Worm (Caenorhabditis elegans): ENCODE data around the gene mrp-8.

Gene mrp-8

DNA sequence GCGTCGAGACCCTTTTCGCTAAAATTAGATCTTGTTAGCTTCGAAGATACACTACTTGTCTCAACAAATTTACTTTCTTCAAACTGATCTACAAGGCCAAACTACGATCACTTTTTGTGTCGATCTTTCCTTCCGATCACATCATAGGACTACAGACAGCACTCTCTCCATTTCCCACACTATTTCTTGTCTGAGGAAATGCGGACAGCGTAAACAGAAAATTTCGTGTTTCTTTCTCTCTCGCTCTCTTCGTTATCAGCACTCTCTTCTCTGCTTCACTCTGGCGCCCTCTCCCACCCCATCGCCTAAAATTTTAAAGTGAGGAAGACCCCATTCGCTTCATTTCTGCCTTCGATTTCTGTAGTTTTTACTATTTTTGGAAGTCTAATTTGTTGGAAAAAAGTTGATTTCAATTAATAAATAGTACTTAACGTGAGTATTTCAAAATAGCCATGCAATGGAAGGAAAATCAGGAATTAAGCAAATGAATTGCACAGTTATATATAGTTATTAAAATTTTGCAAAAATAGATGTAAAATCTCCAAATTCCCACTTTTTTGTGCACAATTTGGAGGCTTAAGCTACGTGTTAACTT, 32.5 kb upstream of the mrp-8 start (continued):
- TF ChIP-seq nhr-179 (tag; optimal IDR thresholded peaks at IDR 0.05) (no peak), mel-28 (tag; optimal IDR thresholded peaks at IDR 0.05; ENCODE audit: borderline replicate concordance) (no peak), attf-5 (GFP tag; optimal IDR thresholded peaks at IDR 0.05) (peak; percentile 24), bed-1 (GFP tag; IDR thresholded peaks at IDR 0.05) (no peak), egl-44 (GFP tag; IDR thresholded peaks at IDR 0.05) (no peak), tbp1 (GFP tag; optimal IDR thresholded peaks at IDR 0.05) (peak; percentile 28), snpc-4 (GFP tag; optimal IDR thresholded peaks at IDR 0.05) (no peak), snpc-4 (tag; optimal IDR thresholded peaks at IDR 0.05) (peak in 2 of 4 experiments; percentile 20 to 40), Y53F4B.3 (GFP tag; IDR thresholded peaks at IDR 0.05) (no peak), sea-2 (GFP tag; IDR thresholded peaks at IDR 0.05) (no peak), hmg-1.2 (GFP tag; IDR thresholded peaks at IDR 0.05) (peak; percentile 94)

- TF ChIP-seq nfyb-1 (GFP tag; IDR thresholded peaks at IDR 0.05) (0 out of 2 replicates have a peak, but pooled peaks have one; percentile 53), tlf-1 (GFP tag; optimal IDR thresholded peaks at IDR 0.05) (no peak)
Measured at ce11 chrIII:12334268-12334667, 31.3 kb upstream of the mrp-8 start.

- no peak for TF ChIP-seq zim-3 (tag; optimal IDR thresholded peaks at IDR 0.05)
- no peak for TF ChIP-seq nfyb-1 (GFP tag; IDR thresholded peaks at IDR 0.05)
- TF ChIP-seq fkh-3 (tag; optimal IDR thresholded peaks at IDR 0.05), result no peak
- no peak for TF ChIP-seq efl-1 (GFP tag; optimal IDR thresholded peaks at IDR 0.05)
- no peak for TF ChIP-seq lin-35 (GFP tag; optimal IDR thresholded peaks at IDR 0.05)
- TF ChIP-seq ztf-25 (GFP tag; IDR thresholded peaks at IDR 0.05), result no peak
- no peak for TF ChIP-seq dox-1 (GFP tag; IDR thresholded peaks at IDR 0.05)
- no peak for TF ChIP-seq athp-1 (tag; optimal IDR thresholded peaks at IDR 0.05)
- no peak for TF ChIP-seq sea-2 (GFP tag; IDR thresholded peaks at IDR 0.05)
- TF ChIP-seq F10E7.11 (tag; optimal IDR thresholded peaks at IDR 0.05), result no peak
- no peak for TF ChIP-seq nhr-120 (GFP tag; IDR thresholded peaks at IDR 0.05)
- TF ChIP-seq Y53F4B.3 (GFP tag; IDR thresholded peaks at IDR 0.05), result no peak
- no peak for TF ChIP-seq ZK185.1 (tag; optimal IDR thresholded peaks at IDR 0.05; ENCODE audit: poor library complexity, severe bottlenecking)
- no peak for TF ChIP-seq somi-1 (GFP tag; optimal IDR thresholded peaks at IDR 0.05)
- TF ChIP-seq ztf-6 (GFP tag; IDR thresholded peaks at IDR 0.05), result no peak
- no peak for TF ChIP-seq F52B5.7 (tag; optimal IDR thresholded peaks at IDR 0.05)
- no peak for TF ChIP-seq nhr-90 (tag; optimal IDR thresholded peaks at IDR 0.05)
Measured at ce11 chrIII:12333445-12333844, 30.5 kb upstream of the mrp-8 start, which contains the start of gene zip-1. Gene zip-1 (plus strand): TSS chrIII:12333745.

- TF ChIP-seq egl-44 (GFP tag; IDR thresholded peaks at IDR 0.05) (no peak), nfyb-1 (GFP tag; IDR thresholded peaks at IDR 0.05) (peak; percentile 87), madf-8 (GFP tag; conservative IDR thresholded peaks at IDR 0.05) (no peak)
Measured at ce11 chrIII:12331300-12331699, 28.3 kb upstream of the mrp-8 start.

ce11 chrIII:12327528-12327997, 24.6 kb upstream of the mrp-8 start, which contains the start of the genes zip-12 and Y75B8A.63:
Gene zip-12 (plus strand): TSS chrIII:12327914.
Gene Y75B8A.63 (plus strand): TSS chrIII:12327947.
- TF ChIP-seq madf-10 (tag; optimal IDR thresholded peaks at IDR 0.05) (no peak), D2030.7 (GFP tag; IDR thresholded peaks at IDR 0.05) (no peak), nfya-2 (GFP tag; IDR thresholded peaks at IDR 0.05) (no peak), zfh-2 (GFP tag; conservative IDR thresholded peaks at IDR 0.05) (peak; percentile 77; the same call in 1 of the 2 replicates), hmg-1.2 (GFP tag; IDR thresholded peaks at IDR 0.05) (no peak), ztf-25 (GFP tag; IDR thresholded peaks at IDR 0.05) (no peak), nhr-120 (GFP tag; IDR thresholded peaks at IDR 0.05) (no peak), ceh-91 (GFP tag; IDR thresholded peaks at IDR 0.05) (no peak), ceh-40 (GFP tag; IDR thresholded peaks at IDR 0.05) (no peak), unc-62 (GFP tag; optimal IDR thresholded peaks at IDR 0.05) (no peak), atf-7 (tag; optimal IDR thresholded peaks at IDR 0.05) (peak; percentile 67), C06A6.2 (GFP tag; conservative IDR thresholded peaks at IDR 0.05) (no peak), mcd-1 (GFP tag; IDR thresholded peaks at IDR 0.05) (0 out of 2 replicates have a peak, but pooled peaks have one; percentile 14), nhr-80 (tag; optimal IDR thresholded peaks at IDR 0.05) (peak; percentile 72), C17E4.6 (GFP tag; IDR thresholded peaks at IDR 0.05) (no peak), zim-3 (tag; optimal IDR thresholded peaks at IDR 0.05) (no peak), lag-1 (GFP tag; IDR thresholded peaks at IDR 0.05) (no peak), ceh-79 (tag; optimal IDR thresholded peaks at IDR 0.05) (no peak), F52B5.7 (tag; optimal IDR thresholded peaks at IDR 0.05) (no peak), ztf-6 (GFP tag; IDR thresholded peaks at IDR 0.05) (no peak)

Measured in whole organism, young adult.